Fruit fly (Drosophila melanogaster) whole organism, prepupa: ENCODE data around the gene Kr-h2.

Experiments used
- Blimp-1 ChIP-seq: fragments of 200-800 bp; sonication (Bioruptor generic); optimal IDR thresholded peaks from 3 replicates; lab custom pipeline; 2017; ENCODE audit warnings: missing biosample characterization, missing genetic modification characterization, mild to moderate bottlenecking, moderate library complexity, missing genetic modification reagents
- CG3032 ChIP-seq: fragments of 200-800 bp; optimal IDR thresholded peaks from 2 replicates; lab custom pipeline; 2019; ENCODE audit warnings: missing biosample characterization, mild to moderate bottlenecking, missing genetic modification characterization, moderate library complexity
- CG8319 ChIP-seq: fragments of 200-800 bp; sonication (Bioruptor generic); optimal IDR thresholded peaks from 3 replicates; lab custom pipeline; 2016; ENCODE audit warnings: missing biosample characterization, missing genetic modification characterization
- Hr39 ChIP-seq: fragments of 200-800 bp; sonication (Bioruptor generic); optimal IDR thresholded peaks from 2 replicates; lab custom pipeline; 2016; ENCODE audit warnings: missing biosample characterization, missing genetic modification characterization
- Hr4 ChIP-seq: fragments of 200-800 bp; sonication (Bioruptor generic); optimal IDR thresholded peaks from 3 replicates; lab custom pipeline; 2016; ENCODE audit warnings: missing biosample characterization, missing genetic modification characterization

dm6 chr2L:6109313-6109847 lies 38.6 kb downstream of the Kr-h2 start:
- no peak for TF ChIP-seq Hr4
- no peak for TF ChIP-seq CG8319 (GFP tag; lab: Kevin White, UChicago)
- TF ChIP-seq Hr39 = no peak
- no peak for TF ChIP-seq Blimp-1
- TF ChIP-seq CG3032 = no peak
